Fruit fly (Drosophila melanogaster) whole organism, embryonic: ENCODE data around the gene yellow-g2.

Experiments used
- Atf-2 ChIP-seq: fragments of 200-800 bp; sonication (Bioruptor generic); optimal IDR thresholded peaks from 2 replicates; lab custom pipeline; 2016; ENCODE audit warnings: missing biosample characterization, missing genetic modification characterization
- Atf3 ChIP-seq: fragments of 200-800 bp; sonication (Bioruptor generic); optimal IDR thresholded peaks from 3 replicates; lab custom pipeline; 2016; ENCODE audit warnings: missing biosample characterization, missing genetic modification characterization
- CG11247 ChIP-seq: fragments of 200-800 bp; sonication (Bioruptor generic); IDR thresholded peaks from 2 replicates; pipeline ENCODE4 v1.3.6; 2022; ENCODE audit warnings: missing biosample characterization, missing genetic modification characterization
- CG12219 ChIP-seq: fragments of 200-800 bp; sonication (Bioruptor generic); optimal IDR thresholded peaks from 3 replicates; lab custom pipeline; 2018; ENCODE audit warnings: missing biosample characterization, mild to moderate bottlenecking, missing genetic modification characterization
- CG14965 ChIP-seq: fragments of 200-800 bp; sonication (Bioruptor generic); optimal IDR thresholded peaks from 2 replicates; lab custom pipeline; 2016; ENCODE audit warnings: missing biosample characterization, missing genetic modification characterization, borderline replicate concordance
- CG15011 ChIP-seq: fragments of 200-800 bp; sonication (Bioruptor generic); optimal IDR thresholded peaks from 3 replicates; lab custom pipeline; 2018; ENCODE audit warnings: missing biosample characterization, mild to moderate bottlenecking, missing genetic modification characterization
- CG1529 ChIP-seq: fragments of 200-800 bp; sonication (Bioruptor generic); optimal IDR thresholded peaks from 3 replicates; lab custom pipeline; 2018; ENCODE audit warnings: missing biosample characterization, missing genetic modification characterization
- CG17328 ChIP-seq: fragments of 200-800 bp; sonication (Bioruptor generic); IDR thresholded peaks from 2 replicates; pipeline ENCODE4 v1.3.6; 2022; ENCODE audit warnings: missing biosample characterization, missing genetic modification characterization
- CG17361 ChIP-seq: fragments of 200-800 bp; sonication (Bioruptor generic); IDR thresholded peaks from 3 replicates; pipeline ENCODE4 v1.3.6; 2022; ENCODE audit warnings: missing biosample characterization, missing genetic modification characterization
- CG18011 ChIP-seq: fragments of 200-800 bp; sonication (Bioruptor generic); optimal IDR thresholded peaks from 2 replicates; lab custom pipeline; 2017; ENCODE audit warnings: missing biosample characterization, missing genetic modification characterization, mild to moderate bottlenecking, moderate library complexity, missing genotype
- CG31441 ChIP-seq: fragments of 200-800 bp; sonication (Bioruptor generic); IDR thresholded peaks from 2 replicates; pipeline ENCODE4 v1.3.6; 2022; ENCODE audit warnings: missing biosample characterization, missing genetic modification characterization
- CG4617 ChIP-seq: fragments of 200-800 bp; sonication (Bioruptor generic); optimal IDR thresholded peaks from 3 replicates; lab custom pipeline; 2016; ENCODE audit warnings: missing biosample characterization, missing genetic modification characterization, borderline replicate concordance
- CG4707 ChIP-seq: fragments of 200-800 bp; sonication (Bioruptor generic); optimal IDR thresholded peaks from 2 replicates; lab custom pipeline; 2018; ENCODE audit warnings: missing biosample characterization, mild to moderate bottlenecking, missing genetic modification characterization, moderate library complexity
- CG6272 ChIP-seq: fragments of 200-800 bp; sonication (Bioruptor generic); IDR thresholded peaks from 2 replicates; pipeline ENCODE4 v1.3.6; 2022; ENCODE audit warnings: missing biosample characterization, missing genetic modification characterization
- CG6813 ChIP-seq: fragments of 200-800 bp; sonication (Bioruptor generic); optimal IDR thresholded peaks from 2 replicates; lab custom pipeline; 2017; ENCODE audit warnings: missing biosample characterization, missing genetic modification characterization, mild to moderate bottlenecking, moderate library complexity, missing genetic modification reagents
- CG7987 ChIP-seq: fragments of 200-800 bp; sonication (Bioruptor generic); optimal IDR thresholded peaks from 2 replicates; lab custom pipeline; 2018; ENCODE audit warnings: missing biosample characterization, mild to moderate bottlenecking, missing genetic modification characterization, moderate library complexity
- CG8478 ChIP-seq: fragments of >200 bp; optimal IDR thresholded peaks from 2 replicates; lab custom pipeline; 2018
- CG9727 ChIP-seq: fragments of 200-800 bp; sonication (Bioruptor generic); optimal IDR thresholded peaks from 3 replicates; lab custom pipeline; 2017; ENCODE audit warnings: missing biosample characterization, mild to moderate bottlenecking, missing genetic modification characterization
- CG9797 ChIP-seq: fragments of 200-800 bp; sonication (Bioruptor generic); optimal IDR thresholded peaks from 3 replicates; lab custom pipeline; 2018; ENCODE audit warnings: missing biosample characterization, mild to moderate bottlenecking, missing genetic modification characterization
- CG9817 ChIP-seq: fragments of 200-800 bp; sonication (Bioruptor generic); optimal IDR thresholded peaks from 2 replicates; lab custom pipeline; 2018; ENCODE audit warnings: missing biosample characterization, mild to moderate bottlenecking, missing genetic modification characterization, moderate library complexity
- CTCF ChIP-seq: fragments of 200-800 bp; sonication (Bioruptor generic); optimal IDR thresholded peaks from 2 replicates; lab custom pipeline; 2017; ENCODE audit warnings: missing biosample characterization, mild to moderate bottlenecking, missing genetic modification characterization, moderate library complexity
- Chrac-16 ChIP-seq: fragments of 200-800 bp; sonication (Bioruptor generic); optimal IDR thresholded peaks from 3 replicates; lab custom pipeline; 2016; ENCODE audit warnings: missing biosample characterization, missing genetic modification characterization
- Dad ChIP-seq: fragments of 200-800 bp; sonication (Bioruptor generic); optimal IDR thresholded peaks from 3 replicates; lab custom pipeline; 2016; ENCODE audit warnings: missing biosample characterization, missing genetic modification characterization
- Deaf1 ChIP-seq: fragments of 200-800 bp; optimal IDR thresholded peaks from 3 replicates; lab custom pipeline; 2019; ENCODE audit warnings: missing biosample characterization, mild to moderate bottlenecking, missing genetic modification characterization, moderate library complexity
- Dfd ChIP-seq, 2 experiments: fragments of >200 bp; optimal IDR thresholded peaks; 2 replicates each; lab custom pipeline; 2017; ENCODE audit warnings: missing biosample characterization in 2 of 2, missing genetic modification characterization in 2 of 2
- Dip3 ChIP-seq: fragments of 200-800 bp; sonication (Bioruptor generic); optimal IDR thresholded peaks from 3 replicates; lab custom pipeline; 2016; ENCODE audit warnings: missing biosample characterization, missing genetic modification characterization
- Dp ChIP-seq: fragments of 200-800 bp; sonication (Bioruptor generic); optimal IDR thresholded peaks from 2 replicates; lab custom pipeline; 2018; ENCODE audit warnings: missing biosample characterization, mild to moderate bottlenecking, missing genetic modification characterization, moderate library complexity
- PHDP ChIP-seq: fragments of 200-800 bp; sonication (Bioruptor generic); optimal IDR thresholded peaks from 3 replicates; lab custom pipeline; 2018; ENCODE audit warnings: missing biosample characterization, mild to moderate bottlenecking, missing genetic modification characterization, moderate library complexity
- Ptx1 ChIP-seq: fragments of 200-800 bp; sonication (Bioruptor generic); IDR thresholded peaks from 2 replicates; pipeline ENCODE4 v1.3.6; 2022; ENCODE audit warnings: missing biosample characterization, missing genetic modification characterization
- Side ChIP-seq: fragments of 200-800 bp; sonication (Bioruptor generic); optimal IDR thresholded peaks from 2 replicates; lab custom pipeline; 2016; ENCODE audit warnings: missing biosample characterization, missing genetic modification characterization
- Six4 ChIP-seq: fragments of 200-800 bp; sonication (Bioruptor generic); optimal IDR thresholded peaks from 2 replicates; lab custom pipeline; 2016; ENCODE audit warnings: missing biosample characterization, missing genetic modification characterization
- Usf ChIP-seq: fragments of 200-800 bp; sonication (Bioruptor generic); optimal IDR thresholded peaks from 2 replicates; lab custom pipeline; 2017; ENCODE audit warnings: missing genotype, missing biosample characterization, missing genetic modification characterization
- ara ChIP-seq: fragments of 200-800 bp; sonication (Bioruptor generic); IDR thresholded peaks from 2 replicates; pipeline ENCODE4 v1.3.6; 2022; ENCODE audit warnings: missing biosample characterization, missing genetic modification characterization
- bowl ChIP-seq: fragments of 200-800 bp; sonication (Bioruptor generic); IDR thresholded peaks from 2 replicates; pipeline ENCODE4 v1.3.6; 2022; ENCODE audit warnings: missing biosample characterization, missing genetic modification characterization
- corto ChIP-seq: fragments of 200-800 bp; sonication (Bioruptor generic); optimal IDR thresholded peaks from 2 replicates; lab custom pipeline; 2016; ENCODE audit warnings: missing biosample characterization, mild to moderate bottlenecking, missing genetic modification characterization, moderate library complexity
- dan ChIP-seq: fragments of 200-800 bp; sonication (Bioruptor generic); IDR thresholded peaks from 2 replicates; pipeline ENCODE4 v1.3.6; 2022; ENCODE audit warnings: missing biosample characterization, missing genetic modification characterization
- dmrt11E ChIP-seq: fragments of 200-800 bp; sonication (Bioruptor generic); optimal IDR thresholded peaks from 3 replicates; lab custom pipeline; 2018; ENCODE audit warnings: missing biosample characterization, mild to moderate bottlenecking, missing genetic modification characterization, moderate library complexity
- dpn ChIP-seq, 2 experiments: fragments of 200-800 bp; sonication (Bioruptor generic); optimal IDR thresholded peaks; 3 replicates each; lab custom pipeline; 2016; ENCODE audit warnings: missing biosample characterization in 2 of 2, missing genetic modification characterization in 2 of 2
- fd64A ChIP-seq: fragments of 200-800 bp; sonication (Bioruptor generic); optimal IDR thresholded peaks from 3 replicates; lab custom pipeline; 2018; ENCODE audit warnings: missing biosample characterization, mild to moderate bottlenecking, missing genetic modification characterization
- gsb-n ChIP-seq: fragments of 200-800 bp; sonication (Bioruptor generic); optimal IDR thresholded peaks from 3 replicates; lab custom pipeline; 2018; ENCODE audit warnings: missing biosample characterization, mild to moderate bottlenecking, missing genetic modification characterization
- hb ChIP-seq: fragments of 200-800 bp; sonication (Bioruptor generic); IDR thresholded peaks from 3 replicates; pipeline ENCODE4 v1.3.6; 2022; ENCODE audit warnings: missing biosample characterization, missing genetic modification characterization; ENCODE audit not compliant: partially characterized antibody
- ken ChIP-seq: fragments of 200-800 bp; sonication (Bioruptor generic); IDR thresholded peaks from 3 replicates; pipeline ENCODE4 v1.3.6; 2022; ENCODE audit warnings: missing biosample characterization, missing genetic modification characterization
- mam ChIP-seq: fragments of 200-800 bp; sonication (Bioruptor generic); optimal IDR thresholded peaks from 3 replicates; lab custom pipeline; 2016; ENCODE audit warnings: missing biosample characterization, missing genetic modification characterization
- mld ChIP-seq: fragments of 200-800 bp; sonication (Bioruptor generic); IDR thresholded peaks from 3 replicates; pipeline ENCODE4 v1.3.6; 2022; ENCODE audit warnings: missing biosample characterization, missing genetic modification characterization; ENCODE audit not compliant: partially characterized antibody
- nom ChIP-seq: fragments of 200-800 bp; sonication (Bioruptor generic); optimal IDR thresholded peaks from 2 replicates; lab custom pipeline; 2017; ENCODE audit warnings: missing biosample characterization, missing genetic modification characterization, mild to moderate bottlenecking, moderate library complexity, missing genetic modification reagents
- pzg ChIP-seq: fragments of 200-800 bp; sonication (Bioruptor generic); optimal IDR thresholded peaks from 3 replicates; lab custom pipeline; 2018; ENCODE audit warnings: missing biosample characterization, mild to moderate bottlenecking, missing genetic modification characterization, moderate library complexity
- row ChIP-seq: fragments of 200-800 bp; sonication (Bioruptor generic); IDR thresholded peaks from 3 replicates; pipeline ENCODE4 v1.3.6; 2022; ENCODE audit warnings: missing biosample characterization, missing genetic modification characterization
- sens-2 ChIP-seq: fragments of 200-800 bp; sonication (Bioruptor generic); IDR thresholded peaks from 2 replicates; pipeline ENCODE4 v1.3.6; 2022; ENCODE audit warnings: missing biosample characterization, missing genetic modification characterization
- stc ChIP-seq: fragments of 200-800 bp; sonication (Bioruptor generic); IDR thresholded peaks from 2 replicates; pipeline ENCODE4 v1.3.6; 2022; ENCODE audit warnings: missing biosample characterization, missing genetic modification characterization
- tgo ChIP-seq: fragments of 200-800 bp; sonication (Bioruptor generic); IDR thresholded peaks from 3 replicates; pipeline ENCODE4 v1.3.6; 2022; ENCODE audit warnings: missing biosample characterization, missing genetic modification characterization
- tin ChIP-seq: fragments of 200-800 bp; sonication (Bioruptor generic); optimal IDR thresholded peaks from 3 replicates; lab custom pipeline; 2016; ENCODE audit warnings: missing biosample characterization, missing genetic modification characterization
- vvl ChIP-seq: fragments of 200-800 bp; sonication (Bioruptor generic); IDR thresholded peaks from 2 replicates; pipeline ENCODE4 v1.3.6; 2022; ENCODE audit warnings: missing biosample characterization, missing genetic modification characterization

The yellow-g2 gene

DNA sequence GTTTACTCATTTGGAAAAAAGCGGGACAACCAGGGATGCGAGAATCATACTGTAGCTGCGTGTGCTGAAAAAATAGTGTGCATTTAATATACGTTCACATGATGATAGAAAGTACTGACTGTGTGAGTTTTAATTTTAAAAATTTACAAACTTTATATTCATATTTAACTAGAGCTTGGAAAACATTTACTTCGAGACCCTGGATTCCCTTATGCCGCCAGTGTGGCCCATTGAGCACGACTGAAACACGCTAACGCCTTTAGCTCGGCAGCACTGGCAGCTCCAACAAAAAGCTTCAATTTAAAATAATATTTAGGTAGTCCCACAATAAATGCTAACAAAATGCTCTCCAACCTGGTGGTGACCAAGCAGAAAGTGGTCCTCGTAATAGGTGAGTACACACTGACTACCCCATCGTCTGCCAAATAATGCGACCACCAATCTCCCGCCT is 18.9 kb upstream of the yellow-g2 start, which contains the start of the genes CG1275 and Elp5 (continued):
- TF ChIP-seq sens-2 (GFP tag; lab: Robert Waterston, UW): peak; percentile 99
- no peak for TF ChIP-seq mld (GFP tag; lab: Robert Waterston, UW)
- peak in 1 of 2 experiments; percentile 51 for TF ChIP-seq Dfd (GFP tag; optimal IDR thresholded peaks at IDR 0.05; lab: Kevin White, UChicago)
- TF ChIP-seq CG11247 (GFP tag; lab: Robert Waterston, UW): peak; percentile 100
- peak; percentile 38 for TF ChIP-seq CTCF
- TF ChIP-seq CG17328 (GFP tag; lab: Robert Waterston, UW): peak; percentile 99
- peak; percentile 94 for TF ChIP-seq Dad (GFP tag; lab: Kevin White, UChicago)
- TF ChIP-seq tin (GFP tag; lab: Kevin White, UChicago): peak; percentile 97
- peak; percentile 100 for TF ChIP-seq tgo (GFP tag; lab: Robert Waterston, UW)
- peak; percentile 95 for TF ChIP-seq Usf (GFP tag; lab: Kevin White, UChicago)
- TF ChIP-seq dmrt11E: peak; percentile 96
- TF ChIP-seq CG12219 (GFP tag; lab: Kevin White, UChicago): peak; percentile 97
- peak; percentile 95 for TF ChIP-seq Six4 (GFP tag; lab: Kevin White, UChicago)
- TF ChIP-seq CG17361 (GFP tag; lab: Robert Waterston, UW): peak; percentile 99
- TF ChIP-seq Chrac-16: peak; percentile 98
- TF ChIP-seq dpn (GFP tag; optimal IDR thresholded peaks at IDR 0.05; lab: Kevin White, UChicago): peak; percentile 97 to 98
- TF ChIP-seq mam (GFP tag; lab: Kevin White, UChicago): peak; percentile 97
- TF ChIP-seq CG15011 (GFP tag; lab: Kevin White, UChicago): peak; percentile 91
- peak; percentile 64 for TF ChIP-seq Dp (GFP tag; lab: Kevin White, UChicago)
- no peak for TF ChIP-seq hb (GFP tag; lab: Robert Waterston, UW)
- TF ChIP-seq corto (GFP tag; lab: Kevin White, UChicago): peak; percentile 96
- peak; percentile 96 for TF ChIP-seq CG4617
- TF ChIP-seq CG7987 (GFP tag; lab: Kevin White, UChicago): peak; percentile 89
- TF ChIP-seq CG6813 (GFP tag; lab: Kevin White, UChicago): peak; percentile 84
- TF ChIP-seq row: peak; percentile 99
- peak; percentile 93 for TF ChIP-seq nom (GFP tag; lab: Kevin White, UChicago)
- TF ChIP-seq CG8478 (lab: Kevin White, UChicago): no peak
- TF ChIP-seq ara (GFP tag; lab: Robert Waterston, UW): peak; percentile 99
- TF ChIP-seq Ptx1 (GFP tag; lab: Robert Waterston, UW): peak; percentile 99
- TF ChIP-seq Atf3 (GFP tag; lab: Kevin White, UChicago): peak; percentile 96
- TF ChIP-seq CG1529: peak; percentile 97
- TF ChIP-seq Atf-2 (GFP tag; lab: Kevin White, UChicago): peak; percentile 97
- peak; percentile 99 for TF ChIP-seq CG6272 (GFP tag; lab: Robert Waterston, UW)
- TF ChIP-seq CG9817 (tag; lab: Kevin White, UChicago): peak; percentile 99
- peak; percentile 81 for TF ChIP-seq Deaf1 (tag; lab: Kevin White, UChicago)
- peak; percentile 99 for TF ChIP-seq CG31441 (GFP tag; lab: Robert Waterston, UW)
- TF ChIP-seq CG9727 (GFP tag; lab: Kevin White, UChicago): peak; percentile 97
- peak; percentile 91 for TF ChIP-seq CG18011 (GFP tag; lab: Kevin White, UChicago)
- peak; percentile 99 for TF ChIP-seq stc (GFP tag; lab: Robert Waterston, UW)
- TF ChIP-seq bowl (GFP tag; lab: Robert Waterston, UW): peak; percentile 98
- TF ChIP-seq ken (GFP tag; lab: Robert Waterston, UW): peak; percentile 100
- TF ChIP-seq gsb-n: peak; percentile 97
- peak; percentile 76 for TF ChIP-seq CG14965 (GFP tag; lab: Kevin White, UChicago)
- peak; percentile 96 for TF ChIP-seq Side (GFP tag; lab: Kevin White, UChicago)
- peak; percentile 89 for TF ChIP-seq fd64A
- TF ChIP-seq CG9797: peak; percentile 57
- TF ChIP-seq PHDP (tag; lab: Kevin White, UChicago): peak; percentile 98
- peak; percentile 92 for TF ChIP-seq dan (GFP tag; lab: Robert Waterston, UW)
- peak; percentile 64 for TF ChIP-seq pzg (GFP tag; lab: Kevin White, UChicago)
- TF ChIP-seq CG4707: peak; percentile 92
- TF ChIP-seq Dip3 (GFP tag; lab: Kevin White, UChicago): peak; percentile 97
- TF ChIP-seq vvl (GFP tag; lab: Robert Waterston, UW): peak; percentile 100
